Fruit fly (Drosophila melanogaster) whole organism, embryonic: ENCODE data around the gene CG15283.

Source experiments
- Ada2b ChIP-seq: fragments of 200-800 bp; sonication (Bioruptor generic); IDR thresholded peaks from 2 replicates; pipeline ENCODE4 v1.3.6; 2022; ENCODE audit warnings: missing biosample characterization, missing genetic modification characterization
- Bdp1 ChIP-seq: fragments of 200-800 bp; sonication (Bioruptor generic); optimal IDR thresholded peaks from 3 replicates; lab custom pipeline; 2016; ENCODE audit warnings: missing biosample characterization, missing genetic modification characterization
- Bteb2 ChIP-seq: fragments of 200-800 bp; sonication (Bioruptor generic); optimal IDR thresholded peaks from 2 replicates; lab custom pipeline; 2016; ENCODE audit warnings: missing biosample characterization, missing genetic modification characterization
- CG10431 ChIP-seq: fragments of 200-800 bp; sonication (Bioruptor generic); optimal IDR thresholded peaks from 3 replicates; lab custom pipeline; 2018; ENCODE audit warnings: missing biosample characterization, mild to moderate bottlenecking, missing genetic modification characterization
- CG10462 ChIP-seq: fragments of 200-800 bp; sonication (Bioruptor generic); optimal IDR thresholded peaks from 2 replicates; lab custom pipeline; 2016; ENCODE audit warnings: missing biosample characterization, missing genetic modification characterization
- CG10979 ChIP-seq: fragments of 200-800 bp; sonication (Bioruptor generic); optimal IDR thresholded peaks from 2 replicates; lab custom pipeline; 2018; ENCODE audit warnings: missing biosample characterization, mild to moderate bottlenecking, missing genetic modification characterization, moderate library complexity
- CG11695 ChIP-seq: fragments of 200-800 bp; sonication (Bioruptor generic); IDR thresholded peaks from 3 replicates; pipeline ENCODE4 v1.3.6; 2022; ENCODE audit warnings: missing biosample characterization, missing genetic modification characterization
- CG1233 ChIP-seq: fragments of 200-800 bp; sonication (Bioruptor generic); optimal IDR thresholded peaks from 4 replicates; lab custom pipeline; 2018; ENCODE audit warnings: missing biosample characterization, mild to moderate bottlenecking, missing genetic modification characterization
- CG13123 ChIP-seq: fragments of 200-800 bp; sonication (Bioruptor generic); optimal IDR thresholded peaks from 2 replicates; lab custom pipeline; 2016; ENCODE audit warnings: missing biosample characterization, missing genetic modification characterization
- CG13424 ChIP-seq: fragments of 200-800 bp; sonication (Bioruptor generic); optimal IDR thresholded peaks from 2 replicates; lab custom pipeline; 2019; ENCODE audit warnings: missing biosample characterization, mild to moderate bottlenecking, missing genetic modification characterization, moderate library complexity
- CG14667 ChIP-seq: fragments of 200-800 bp; sonication (Bioruptor generic); IDR thresholded peaks from 2 replicates; pipeline ENCODE4 v1.3.6; 2022; ENCODE audit warnings: missing biosample characterization, missing genetic modification characterization
- CG14710 ChIP-seq: fragments of 200-800 bp; sonication (Bioruptor generic); optimal IDR thresholded peaks from 3 replicates; lab custom pipeline; 2019; ENCODE audit warnings: missing biosample characterization, mild to moderate bottlenecking, missing genetic modification characterization, moderate library complexity
- CG2199 ChIP-seq: fragments of 200-800 bp; sonication (Bioruptor generic); IDR thresholded peaks from 3 replicates; pipeline ENCODE4 v1.3.6; 2022; ENCODE audit warnings: missing biosample characterization, missing genetic modification characterization
- CG2678 ChIP-seq: fragments of 200-800 bp; sonication (Bioruptor generic); optimal IDR thresholded peaks from 3 replicates; lab custom pipeline; 2019; ENCODE audit warnings: missing biosample characterization, mild to moderate bottlenecking, missing genetic modification characterization, moderate library complexity
- CG30020 ChIP-seq: fragments of 200-800 bp; optimal IDR thresholded peaks from 2 replicates; lab custom pipeline; 2019; ENCODE audit warnings: missing biosample characterization, mild to moderate bottlenecking, missing genetic modification characterization, moderate library complexity
- CG33557 ChIP-seq: fragments of 200-800 bp; sonication (Bioruptor generic); optimal IDR thresholded peaks from 2 replicates; lab custom pipeline; 2019; ENCODE audit warnings: missing biosample characterization, mild to moderate bottlenecking, missing genetic modification characterization, moderate library complexity
- CG42726 ChIP-seq: fragments of 200-800 bp; sonication (Bioruptor generic); IDR thresholded peaks from 2 replicates; pipeline ENCODE4 v1.3.6; 2022; ENCODE audit warnings: missing biosample characterization, missing genetic modification characterization; ENCODE audit not compliant: partially characterized antibody
- CG43689 ChIP-seq: fragments of 200-800 bp; sonication (Bioruptor generic); IDR thresholded peaks from 2 replicates; pipeline ENCODE4 v1.3.6; 2022; ENCODE audit warnings: missing biosample characterization, missing genetic modification characterization
- CG4730 ChIP-seq: fragments of 200-800 bp; sonication (Bioruptor generic); IDR thresholded peaks from 2 replicates; pipeline ENCODE4 v1.3.6; 2022; ENCODE audit warnings: missing biosample characterization, missing genetic modification characterization
- CG7271 ChIP-seq: fragments of 200-800 bp; sonication (Bioruptor generic); optimal IDR thresholded peaks from 2 replicates; lab custom pipeline; 2018; ENCODE audit warnings: missing biosample characterization, mild to moderate bottlenecking, missing genetic modification characterization, moderate library complexity
- CG9215 ChIP-seq: fragments of 200-800 bp; sonication (Bioruptor generic); IDR thresholded peaks from 2 replicates; pipeline ENCODE4 v1.3.6; 2022; ENCODE audit warnings: missing biosample characterization, missing genetic modification characterization
- CG9609 ChIP-seq: fragments of 200-800 bp; sonication (Bioruptor generic); optimal IDR thresholded peaks from 3 replicates; lab custom pipeline; 2016; ENCODE audit warnings: missing biosample characterization, missing genetic modification characterization
- CG9876 ChIP-seq: fragments of 200-800 bp; sonication (Bioruptor generic); optimal IDR thresholded peaks from 2 replicates; lab custom pipeline; 2016; ENCODE audit warnings: missing biosample characterization, missing genetic modification characterization
- CG9932 ChIP-seq: fragments of 200-800 bp; sonication (Bioruptor generic); IDR thresholded peaks from 2 replicates; pipeline ENCODE4 v1.3.6; 2022; ENCODE audit warnings: missing biosample characterization, missing genetic modification characterization
- Hsf ChIP-seq: fragments of 200-800 bp; sonication (Bioruptor generic); optimal IDR thresholded peaks from 3 replicates; lab custom pipeline; 2016; ENCODE audit warnings: missing biosample characterization, missing genetic modification characterization
- Jarid2 ChIP-seq: fragments of 200-800 bp; sonication (Bioruptor generic); optimal IDR thresholded peaks from 3 replicates; lab custom pipeline; 2017; ENCODE audit warnings: mild to moderate bottlenecking, missing biosample characterization, missing genetic modification reagents, missing genetic modification characterization
- Oli ChIP-seq: fragments of 200-800 bp; sonication (Bioruptor generic); optimal IDR thresholded peaks from 2 replicates; lab custom pipeline; 2018; ENCODE audit warnings: missing biosample characterization, mild to moderate bottlenecking, missing genetic modification characterization, moderate library complexity
- croc ChIP-seq: fragments of 200-800 bp; sonication (Bioruptor generic); conservative IDR thresholded peaks from 3 replicates; pipeline ENCODE4 v1.3.6; 2022; ENCODE audit warnings: missing biosample characterization, missing genetic modification characterization
- dmrt99B ChIP-seq: fragments of 200-800 bp; sonication (Bioruptor generic); optimal IDR thresholded peaks from 2 replicates; lab custom pipeline; 2018; ENCODE audit warnings: missing biosample characterization, mild to moderate bottlenecking, missing genetic modification characterization, moderate library complexity
- ewg ChIP-seq: fragments of 200-800 bp; sonication (Bioruptor generic); optimal IDR thresholded peaks from 3 replicates; lab custom pipeline; 2017; ENCODE audit warnings: mild to moderate bottlenecking, missing biosample characterization, missing genetic modification reagents, missing genetic modification characterization
- fd102C ChIP-seq: fragments of 200-800 bp; sonication (Bioruptor generic); optimal IDR thresholded peaks from 2 replicates; lab custom pipeline; 2018; ENCODE audit warnings: missing biosample characterization, mild to moderate bottlenecking, missing genetic modification characterization, moderate library complexity
- gce ChIP-seq: fragments of 200-800 bp; sonication (Bioruptor generic); IDR thresholded peaks from 3 replicates; pipeline ENCODE4 v1.3.6; 2022; ENCODE audit warnings: missing biosample characterization, missing genetic modification characterization
- ham ChIP-seq: fragments of 200-800 bp; sonication (Bioruptor generic); IDR thresholded peaks from 2 replicates; pipeline ENCODE4 v1.3.6; 2022; ENCODE audit warnings: missing biosample characterization, missing genetic modification characterization
- hb ChIP-seq: fragments of 200-800 bp; sonication (Bioruptor generic); IDR thresholded peaks from 3 replicates; pipeline ENCODE4 v1.3.6; 2022; ENCODE audit warnings: missing biosample characterization, missing genetic modification characterization; ENCODE audit not compliant: partially characterized antibody
- her ChIP-seq: fragments of 200-800 bp; sonication (Bioruptor generic); optimal IDR thresholded peaks from 2 replicates; lab custom pipeline; 2016; ENCODE audit warnings: missing biosample characterization, missing genetic modification characterization
- ken ChIP-seq: fragments of 200-800 bp; sonication (Bioruptor generic); IDR thresholded peaks from 3 replicates; pipeline ENCODE4 v1.3.6; 2022; ENCODE audit warnings: missing biosample characterization, missing genetic modification characterization
- lilli ChIP-seq: fragments of 200-800 bp; sonication (Bioruptor generic); optimal IDR thresholded peaks from 3 replicates; lab custom pipeline; 2016; ENCODE audit warnings: missing biosample characterization, missing genetic modification characterization
- nmo ChIP-seq: fragments of 200-800 bp; sonication (Bioruptor generic); optimal IDR thresholded peaks from 2 replicates; lab custom pipeline; 2018; ENCODE audit warnings: missing biosample characterization, mild to moderate bottlenecking, missing genetic modification characterization, moderate library complexity
- org-1 ChIP-seq: fragments of 200-800 bp; sonication (Bioruptor generic); optimal IDR thresholded peaks from 2 replicates; lab custom pipeline; 2017; ENCODE audit warnings: missing biosample characterization, missing genetic modification characterization
- phol ChIP-seq: fragments of 200-800 bp; sonication (Bioruptor generic); optimal IDR thresholded peaks from 3 replicates; lab custom pipeline; 2018; ENCODE audit warnings: missing biosample characterization, mild to moderate bottlenecking, missing genetic modification characterization, moderate library complexity
- ranshi ChIP-seq: fragments of 200-800 bp; sonication (Bioruptor generic); IDR thresholded peaks from 2 replicates; pipeline ENCODE4 v1.3.6; 2022; ENCODE audit warnings: missing biosample characterization, missing genetic modification characterization
- sens ChIP-seq: fragments of 200-800 bp; sonication (Bioruptor generic); peaks from one replicate; lab custom pipeline; 2016; ENCODE audit warnings: missing biosample characterization, missing genetic modification characterization
- seq ChIP-seq: fragments of 200-800 bp; sonication (Bioruptor generic); IDR thresholded peaks from 2 replicates; pipeline ENCODE4 v1.3.6; 2022; ENCODE audit warnings: missing biosample characterization, missing genetic modification characterization
- sima ChIP-seq: fragments of 200-800 bp; sonication (Bioruptor generic); optimal IDR thresholded peaks from 2 replicates; lab custom pipeline; 2016; ENCODE audit warnings: missing biosample characterization, missing genetic modification characterization
- slbo ChIP-seq: fragments of 200-800 bp; sonication (Bioruptor generic); IDR thresholded peaks from 2 replicates; pipeline ENCODE4 v1.3.6; 2022; ENCODE audit warnings: missing biosample characterization, missing genetic modification characterization
- slp2 ChIP-seq: fragments of 200-800 bp; sonication (Bioruptor generic); optimal IDR thresholded peaks from 2 replicates; lab custom pipeline; 2016; ENCODE audit warnings: missing biosample characterization, missing genetic modification characterization
- sqz ChIP-seq: fragments of 200-800 bp; sonication (Bioruptor generic); optimal IDR thresholded peaks from 3 replicates; lab custom pipeline; 2018; ENCODE audit warnings: missing biosample characterization, mild to moderate bottlenecking, missing genetic modification characterization
- unpg ChIP-seq: fragments of 200-800 bp; sonication (Bioruptor generic); optimal IDR thresholded peaks from 3 replicates; lab custom pipeline; 2018; ENCODE audit warnings: missing biosample characterization, mild to moderate bottlenecking, missing genetic modification characterization, moderate library complexity
- wor ChIP-seq: fragments of 200-800 bp; sonication (Bioruptor generic); IDR thresholded peaks from 2 replicates; pipeline ENCODE4 v1.3.6; 2022; ENCODE audit warnings: missing biosample characterization, missing genetic modification characterization
- zf30C ChIP-seq: fragments of 200-800 bp; sonication (Bioruptor generic); optimal IDR thresholded peaks from 3 replicates; lab custom pipeline; 2018; ENCODE audit warnings: missing biosample characterization, mild to moderate bottlenecking, missing genetic modification characterization
- zfh1 ChIP-seq: fragments of 200-800 bp; sonication (Bioruptor generic); IDR thresholded peaks from 3 replicates; pipeline ENCODE4 v1.3.6; 2022; ENCODE audit warnings: missing biosample characterization, missing genetic modification characterization
- zfh2 ChIP-seq: fragments of 200-800 bp; sonication (Bioruptor generic); optimal IDR thresholded peaks from 2 replicates; lab custom pipeline; 2016; ENCODE audit warnings: missing biosample characterization, missing genetic modification characterization

The CG15283 gene

DNA sequence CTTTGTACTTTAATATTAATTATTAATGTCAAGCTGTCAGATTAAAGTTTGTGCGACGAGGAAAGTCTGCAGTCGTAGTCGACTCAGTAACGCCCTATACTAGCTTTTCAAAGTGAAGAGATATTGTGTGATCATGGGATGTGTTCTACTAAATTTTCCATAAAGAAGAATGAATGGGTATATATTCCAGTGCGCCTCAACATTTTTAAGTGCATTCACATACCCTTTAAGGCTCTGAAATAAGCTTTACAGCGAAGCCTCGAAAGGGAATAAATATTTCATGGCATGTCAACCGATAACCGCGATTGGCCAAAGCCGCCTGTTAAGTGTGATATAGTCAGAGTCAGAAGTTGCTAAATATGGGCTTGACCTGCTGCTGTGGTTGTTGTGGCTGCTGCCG is 48.4 kb upstream of the CG15283 start (continued):
- TF ChIP-seq CG2199 (GFP tag; lab: Robert Waterston, UW): no peak
- TF ChIP-seq zfh1 (GFP tag; lab: Robert Waterston, UW): 0 out of 3 replicates have a peak, but pooled peaks have one; percentile 36
- no peak for TF ChIP-seq CG10431
- no peak for TF ChIP-seq hb (GFP tag; lab: Robert Waterston, UW)
- no peak for TF ChIP-seq sima (GFP tag; lab: Kevin White, UChicago)
- peak; percentile 43 for TF ChIP-seq zfh2
- TF ChIP-seq ranshi (GFP tag; lab: Robert Waterston, UW): 0 out of 2 replicates have a peak, but pooled peaks have one; percentile 25
- TF ChIP-seq CG2678 (tag; lab: Kevin White, UChicago): no peak
- TF ChIP-seq gce (GFP tag; lab: Robert Waterston, UW): no peak
- no peak for TF ChIP-seq CG10979 (tag; lab: Kevin White, UChicago)
- no peak for TF ChIP-seq CG30020 (tag; lab: Kevin White, UChicago)
- no peak for TF ChIP-seq wor (GFP tag; lab: Robert Waterston, UW)
- 0 out of 3 replicates have a peak, but pooled peaks have one; percentile 22 for TF ChIP-seq CG11695 (GFP tag; lab: Robert Waterston, UW)
- peak; percentile 29 for TF ChIP-seq CG13424 (tag; lab: Kevin White, UChicago)
- TF ChIP-seq CG10462 (GFP tag; lab: Kevin White, UChicago): no peak
- TF ChIP-seq lilli (GFP tag; lab: Kevin White, UChicago): no peak
- TF ChIP-seq CG33557: no peak
- no peak for TF ChIP-seq CG4730 (GFP tag; lab: Robert Waterston, UW)
- TF ChIP-seq her (GFP tag; lab: Kevin White, UChicago): no peak
- TF ChIP-seq ham: no peak
- TF ChIP-seq zf30C (GFP tag; lab: Kevin White, UChicago): no peak
- TF ChIP-seq Jarid2: peak; percentile 1
- no peak for TF ChIP-seq croc (GFP tag; lab: Robert Waterston, UW)
- TF ChIP-seq Ada2b (GFP tag; lab: Robert Waterston, UW): 0 out of 2 replicates have a peak, but pooled peaks have one; percentile 21
- TF ChIP-seq CG9609 (GFP tag; lab: Kevin White, UChicago): peak; percentile 24
- TF ChIP-seq phol (tag; lab: Kevin White, UChicago): peak; percentile 30
- no peak for TF ChIP-seq CG14710 (tag; lab: Kevin White, UChicago)
- TF ChIP-seq org-1: peak; percentile 35
- TF ChIP-seq CG7271 (tag; lab: Kevin White, UChicago): no peak
- TF ChIP-seq CG14667 (GFP tag; lab: Robert Waterston, UW): no peak
- no peak for TF ChIP-seq CG42726
- TF ChIP-seq sqz (GFP tag; lab: Kevin White, UChicago): no peak
- peak; percentile 36 for TF ChIP-seq unpg (GFP tag; lab: Kevin White, UChicago)
- TF ChIP-seq slp2: no peak
- 0 out of 3 replicates have a peak, but pooled peaks have one; percentile 30 for TF ChIP-seq ken (GFP tag; lab: Robert Waterston, UW)
- TF ChIP-seq dmrt99B (tag; lab: Kevin White, UChicago): peak; percentile 45
- TF ChIP-seq slbo (GFP tag; lab: Robert Waterston, UW): peak; percentile 28; the same call in 1 of the 2 replicates
- no peak for TF ChIP-seq CG43689 (GFP tag; lab: Robert Waterston, UW)
- peak; percentile 2 for TF ChIP-seq Hsf (GFP tag; lab: Kevin White, UChicago)
- peak; percentile 48; the same call in 1 of the 2 replicates for TF ChIP-seq seq (GFP tag; lab: Robert Waterston, UW)
- no peak for TF ChIP-seq CG13123
- TF ChIP-seq ewg (GFP tag; lab: Kevin White, UChicago): no peak
- peak; percentile 49 for TF ChIP-seq Oli (tag; lab: Kevin White, UChicago)
- no peak for TF ChIP-seq CG9215
- peak; percentile 75 for TF ChIP-seq sens (GFP tag; lab: Kevin White, UChicago)
- TF ChIP-seq Bdp1: no peak
- TF ChIP-seq CG9932 (GFP tag; lab: Robert Waterston, UW): no peak
- no peak for TF ChIP-seq CG1233 (GFP tag; lab: Kevin White, UChicago)
- TF ChIP-seq Bteb2 (GFP tag; lab: Kevin White, UChicago): peak; percentile 29
- no peak for TF ChIP-seq fd102C (GFP tag; lab: Kevin White, UChicago)
- TF ChIP-seq nmo (GFP tag; lab: Kevin White, UChicago): peak; percentile 8
- TF ChIP-seq CG9876 (GFP tag; lab: Kevin White, UChicago): no peak
